Fruit fly (Drosophila melanogaster) whole organism, prepupa: ENCODE results near the gene dgt4.
A peak's percentile ranks its signal among the peaks of the same experiment; 100 is the strongest.

Source experiments
- Blimp-1 ChIP-seq: fragments of 200-800 bp; sonication (Bioruptor generic); optimal IDR thresholded peaks from 3 replicates; lab custom pipeline; 2017; ENCODE audit warnings: missing biosample characterization, missing genetic modification characterization, mild to moderate bottlenecking, moderate library complexity, missing genetic modification reagents
- CG10631 ChIP-seq: fragments of 200-800 bp; sonication (Bioruptor generic); optimal IDR thresholded peaks from 2 replicates; lab custom pipeline; 2016; ENCODE audit warnings: missing biosample characterization, missing genetic modification characterization
- CG10669 ChIP-seq: fragments of 200-800 bp; sonication (Bioruptor generic); optimal IDR thresholded peaks from 3 replicates; lab custom pipeline; 2018; ENCODE audit warnings: missing biosample characterization, mild to moderate bottlenecking, missing genetic modification characterization, moderate library complexity
- CG16779 ChIP-seq: fragments of 200-800 bp; sonication (Bioruptor generic); optimal IDR thresholded peaks from 3 replicates; lab custom pipeline; 2017; ENCODE audit warnings: missing biosample characterization, mild to moderate bottlenecking, missing genetic modification characterization
- CG3032 ChIP-seq: fragments of 200-800 bp; optimal IDR thresholded peaks from 2 replicates; lab custom pipeline; 2019; ENCODE audit warnings: missing biosample characterization, mild to moderate bottlenecking, missing genetic modification characterization, moderate library complexity
- CG31627 ChIP-seq: fragments of 200-800 bp; sonication (Bioruptor generic); optimal IDR thresholded peaks from 3 replicates; lab custom pipeline; 2016; ENCODE audit warnings: missing biosample characterization, missing genetic modification characterization
- CG32006 ChIP-seq: fragments of 200-800 bp; sonication (Bioruptor generic); optimal IDR thresholded peaks from 3 replicates; lab custom pipeline; 2017; ENCODE audit warnings: missing biosample characterization, mild to moderate bottlenecking, missing genetic modification characterization
- CG3919 ChIP-seq: fragments of 200-800 bp; sonication (Bioruptor generic); optimal IDR thresholded peaks from 3 replicates; lab custom pipeline; 2016; ENCODE audit warnings: missing biosample characterization, missing genetic modification characterization
- CG4318 ChIP-seq: fragments of 200-800 bp; sonication (Bioruptor generic); optimal IDR thresholded peaks from 3 replicates; lab custom pipeline; 2017; ENCODE audit warnings: missing biosample characterization, mild to moderate bottlenecking, missing genetic modification characterization
- CG6163 ChIP-seq: fragments of 200-800 bp; sonication (Bioruptor generic); IDR thresholded peaks from 3 replicates; pipeline ENCODE4 v1.3.6; 2022; ENCODE audit warnings: missing biosample characterization, missing genetic modification characterization
- CG6276 ChIP-seq: fragments of 200-800 bp; sonication (Bioruptor generic); optimal IDR thresholded peaks from 2 replicates; lab custom pipeline; 2017; ENCODE audit warnings: missing biosample characterization, mild to moderate bottlenecking, missing genetic modification characterization
- CG6792 ChIP-seq: fragments of 200-800 bp; sonication (Bioruptor generic); optimal IDR thresholded peaks from 3 replicates; lab custom pipeline; 2016; ENCODE audit warnings: missing biosample characterization, missing genetic modification characterization
- CG6808 ChIP-seq: fragments of 200-800 bp; sonication (Bioruptor generic); optimal IDR thresholded peaks from 3 replicates; lab custom pipeline; 2017; ENCODE audit warnings: missing biosample characterization, missing genetic modification characterization, mild to moderate bottlenecking, moderate library complexity, missing genetic modification reagents
- CG6854 ChIP-seq: fragments of 200-800 bp; sonication (Bioruptor generic); optimal IDR thresholded peaks from 2 replicates; lab custom pipeline; 2017; ENCODE audit warnings: missing biosample characterization, mild to moderate bottlenecking, missing genetic modification characterization
- CG7368 ChIP-seq: fragments of 200-800 bp; sonication (Bioruptor generic); optimal IDR thresholded peaks from 3 replicates; lab custom pipeline; 2016; ENCODE audit warnings: missing biosample characterization, missing genetic modification characterization
- CG8119 ChIP-seq: fragments of 200-800 bp; sonication (Bioruptor generic); IDR thresholded peaks from 3 replicates; pipeline ENCODE4 v1.3.6; 2022; ENCODE audit warnings: missing biosample characterization, missing genetic modification characterization
- CG8319 ChIP-seq: fragments of 200-800 bp; sonication (Bioruptor generic); optimal IDR thresholded peaks from 3 replicates; lab custom pipeline; 2016; ENCODE audit warnings: missing biosample characterization, missing genetic modification characterization
- CG8632 ChIP-seq: fragments of 200-800 bp; sonication (Bioruptor generic); optimal IDR thresholded peaks from 3 replicates; lab custom pipeline; 2016; ENCODE audit warnings: missing biosample characterization, missing genetic modification characterization
- CG9139 ChIP-seq: fragments of 200-800 bp; sonication (Bioruptor generic); optimal IDR thresholded peaks from 3 replicates; lab custom pipeline; 2017; ENCODE audit warnings: missing biosample characterization, mild to moderate bottlenecking, missing genetic modification characterization
- Eip75B ChIP-seq: fragments of 200-800 bp; sonication (Bioruptor generic); optimal IDR thresholded peaks from 3 replicates; lab custom pipeline; 2016; ENCODE audit warnings: missing biosample characterization, missing genetic modification characterization
- Eip78C ChIP-seq: fragments of 200-800 bp; sonication (Bioruptor generic); peaks from one replicate; lab custom pipeline; 2016; ENCODE audit warnings: missing biosample characterization, missing genetic modification characterization
- Ets21C ChIP-seq: fragments of 200-800 bp; sonication (Bioruptor generic); optimal IDR thresholded peaks from 3 replicates; lab custom pipeline; 2016; ENCODE audit warnings: missing biosample characterization, missing genetic modification characterization
- Ets96B ChIP-seq: fragments of 200-800 bp; optimal IDR thresholded peaks from 2 replicates; lab custom pipeline; 2019; ENCODE audit warnings: missing biosample characterization, mild to moderate bottlenecking, missing genetic modification characterization, moderate library complexity
- Hr38 ChIP-seq: sonication (Bioruptor generic); optimal IDR thresholded peaks from 2 replicates; lab custom pipeline; 2016; ENCODE audit warnings: missing biosample characterization, missing genetic modification characterization
- Hr39 ChIP-seq: fragments of 200-800 bp; sonication (Bioruptor generic); optimal IDR thresholded peaks from 2 replicates; lab custom pipeline; 2016; ENCODE audit warnings: missing biosample characterization, missing genetic modification characterization
- Hr4 ChIP-seq: fragments of 200-800 bp; sonication (Bioruptor generic); optimal IDR thresholded peaks from 3 replicates; lab custom pipeline; 2016; ENCODE audit warnings: missing biosample characterization, missing genetic modification characterization
- Lpt ChIP-seq: fragments of 200-800 bp; sonication (Bioruptor generic); optimal IDR thresholded peaks from 3 replicates; lab custom pipeline; 2016; ENCODE audit warnings: missing biosample characterization, missing genetic modification characterization
- OdsH ChIP-seq: fragments of 200-800 bp; sonication (Bioruptor generic); optimal IDR thresholded peaks from 3 replicates; lab custom pipeline; 2016; ENCODE audit warnings: missing biosample characterization, missing genetic modification characterization
- Sox102F ChIP-seq: fragments of 200-800 bp; sonication (Bioruptor generic); optimal IDR thresholded peaks from 2 replicates; lab custom pipeline; 2016; ENCODE audit warnings: missing biosample characterization, mild to moderate bottlenecking, missing genetic modification characterization
- Sox14 ChIP-seq: fragments of 200-800 bp; sonication (Bioruptor generic); optimal IDR thresholded peaks from 3 replicates; lab custom pipeline; 2016; ENCODE audit warnings: missing biosample characterization, missing genetic modification characterization
- Sox15 ChIP-seq: fragments of 200-800 bp; sonication (Bioruptor generic); optimal IDR thresholded peaks from 3 replicates; lab custom pipeline; 2016; ENCODE audit warnings: missing biosample characterization, missing genetic modification characterization
- achi ChIP-seq: fragments of 200-800 bp; sonication (Bioruptor generic); optimal IDR thresholded peaks from 3 replicates; lab custom pipeline; 2016; ENCODE audit warnings: missing biosample characterization, missing genetic modification characterization
- acj6 ChIP-seq: fragments of 200-800 bp; sonication (Bioruptor generic); optimal IDR thresholded peaks from 3 replicates; lab custom pipeline; 2016; ENCODE audit warnings: missing biosample characterization, missing genetic modification characterization
- cyc ChIP-seq: fragments of 200-800 bp; sonication (Bioruptor generic); optimal IDR thresholded peaks from 3 replicates; lab custom pipeline; 2016; ENCODE audit warnings: missing biosample characterization, missing genetic modification characterization
- dac ChIP-seq: fragments of 200-800 bp; sonication (Bioruptor generic); optimal IDR thresholded peaks from 2 replicates; lab custom pipeline; 2017; ENCODE audit warnings: missing biosample characterization, mild to moderate bottlenecking, missing genetic modification characterization
- esn ChIP-seq: fragments of 200-800 bp; sonication (Bioruptor generic); optimal IDR thresholded peaks from 2 replicates; lab custom pipeline; 2016; ENCODE audit warnings: missing biosample characterization, mild to moderate bottlenecking, missing genetic modification characterization, moderate library complexity
- fd59A ChIP-seq: fragments of 200-800 bp; sonication (Bioruptor generic); optimal IDR thresholded peaks from 2 replicates; lab custom pipeline; 2017; ENCODE audit warnings: missing biosample characterization, mild to moderate bottlenecking, missing genetic modification characterization, missing genetic modification reagents
- fd85E ChIP-seq: fragments of 200-800 bp; sonication (Bioruptor generic); optimal IDR thresholded peaks from 3 replicates; lab custom pipeline; 2016; ENCODE audit warnings: missing biosample characterization, missing genetic modification characterization
- net ChIP-seq: fragments of 200-800 bp; sonication (Bioruptor generic); optimal IDR thresholded peaks from 3 replicates; lab custom pipeline; 2016; ENCODE audit warnings: missing biosample characterization, missing genetic modification characterization
- pdm3 ChIP-seq: fragments of 200-800 bp; sonication (Bioruptor generic); optimal IDR thresholded peaks from 3 replicates; lab custom pipeline; 2016; ENCODE audit warnings: missing biosample characterization, missing genetic modification characterization
- salr ChIP-seq, 2 experiments: fragments of 200-800 bp; sonication (Bioruptor generic); optimal IDR thresholded peaks; 3 replicates each; lab custom pipeline; 2016 to 2018; ENCODE audit warnings: missing biosample characterization in 2 of 2, missing genetic modification characterization in 2 of 2, mild to moderate bottlenecking in 1 of 2
- spab ChIP-seq: fragments of 200-800 bp; sonication (Bioruptor generic); optimal IDR thresholded peaks from 2 replicates; lab custom pipeline; 2017; ENCODE audit warnings: missing biosample characterization, mild to moderate bottlenecking, missing genetic modification characterization, missing genetic modification reagents
- ss ChIP-seq, 2 experiments: fragments of 200-800 bp; sonication (Bioruptor generic); optimal IDR thresholded peaks; 2 replicates in 1 of 2; 3 replicates in 1 of 2; lab custom pipeline; 2017 to 2018; ENCODE audit warnings: mild to moderate bottlenecking in 2 of 2, missing biosample characterization in 2 of 2, missing genetic modification characterization in 2 of 2, moderate library complexity in 1 of 2
- topi ChIP-seq: fragments of 200-800 bp; sonication (Bioruptor generic); optimal IDR thresholded peaks from 3 replicates; lab custom pipeline; 2016; ENCODE audit warnings: missing biosample characterization, missing genetic modification characterization

dgt4 gene

DNA sequence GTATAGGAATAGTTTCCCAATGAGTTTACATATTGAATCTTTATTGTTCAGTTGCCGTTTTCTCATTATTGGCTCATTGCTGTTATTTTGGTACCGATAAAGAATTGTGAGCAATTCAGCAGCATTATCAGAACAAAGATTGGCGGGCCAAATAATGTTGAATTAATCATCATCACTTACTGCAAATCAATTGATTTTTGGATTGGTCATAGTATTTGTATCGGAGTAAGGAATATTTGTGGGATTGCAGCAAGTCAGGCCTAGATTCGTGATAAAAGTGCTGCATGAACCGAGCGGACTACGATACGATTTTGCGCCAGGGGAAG lies 5.4 kb upstream of the dgt4 start:
- TF ChIP-seq fd85E (GFP tag; lab: Kevin White, UChicago): no peak
- TF ChIP-seq CG6808 (GFP tag; lab: Kevin White, UChicago): peak; percentile 58
- TF ChIP-seq CG8319 (GFP tag; lab: Kevin White, UChicago): no peak
- TF ChIP-seq dac (GFP tag; lab: Kevin White, UChicago): peak; percentile 13
- peak; percentile 48 for TF ChIP-seq CG6276 (GFP tag; lab: Kevin White, UChicago)
- no peak for TF ChIP-seq Lpt (GFP tag; lab: Kevin White, UChicago)
- TF ChIP-seq Eip78C (GFP tag; lab: Kevin White, UChicago): peak; percentile 87
- no peak for TF ChIP-seq Blimp-1 (GFP tag; lab: Kevin White, UChicago)
- TF ChIP-seq fd59A: peak; percentile 33
- TF ChIP-seq CG10631 (GFP tag; lab: Kevin White, UChicago): peak; percentile 41
- peak; percentile 35 for TF ChIP-seq net (GFP tag; lab: Kevin White, UChicago)
- no peak for TF ChIP-seq esn
- peak; percentile 59 for TF ChIP-seq CG3032
- peak; percentile 43 for TF ChIP-seq CG4318 (GFP tag; lab: Kevin White, UChicago)
- TF ChIP-seq cyc (GFP tag; lab: Kevin White, UChicago): peak; percentile 25
- TF ChIP-seq Hr4 (GFP tag; lab: Kevin White, UChicago): peak; percentile 55
- TF ChIP-seq ss (GFP tag; optimal IDR thresholded peaks at IDR 0.05; lab: Kevin White, UChicago): peak; percentile 39 to 77
- TF ChIP-seq CG3919: peak; percentile 3
- TF ChIP-seq Ets96B (tag; lab: Kevin White, UChicago): peak; percentile 40
- no peak for TF ChIP-seq Ets21C (GFP tag; lab: Kevin White, UChicago)
- TF ChIP-seq topi: peak; percentile 19
- TF ChIP-seq acj6 (GFP tag; lab: Kevin White, UChicago): peak; percentile 22
- no peak for TF ChIP-seq CG31627
- TF ChIP-seq spab (GFP tag; lab: Kevin White, UChicago): peak; percentile 9
- TF ChIP-seq CG10669 (GFP tag; lab: Kevin White, UChicago): peak; percentile 53
- no peak for TF ChIP-seq CG16779 (tag; lab: Kevin White, UChicago)
- TF ChIP-seq Hr38 (GFP tag; lab: Kevin White, UChicago): no peak
- TF ChIP-seq CG6854: no peak
- TF ChIP-seq CG6163: no peak
- peak; percentile 51 for TF ChIP-seq pdm3 (GFP tag; lab: Kevin White, UChicago)
- TF ChIP-seq Sox102F: no peak
- TF ChIP-seq CG9139 (GFP tag; lab: Kevin White, UChicago): no peak
- TF ChIP-seq Hr39: no peak
- peak; percentile 14 for TF ChIP-seq achi (GFP tag; lab: Kevin White, UChicago)
- peak; percentile 27 for TF ChIP-seq CG8632
- TF ChIP-seq CG7368 (GFP tag; lab: Kevin White, UChicago): peak; percentile 26
- peak; percentile 14 for TF ChIP-seq Eip75B (GFP tag; lab: Kevin White, UChicago)
- TF ChIP-seq CG8119 (GFP tag; lab: Robert Waterston, UW): peak; percentile 34; the same call in 1 of the 3 replicates
- peak; percentile 82 for TF ChIP-seq CG32006 (GFP tag; lab: Kevin White, UChicago)
- TF ChIP-seq OdsH (GFP tag; lab: Kevin White, UChicago): peak; percentile 40
- TF ChIP-seq Sox14: no peak
- no peak for TF ChIP-seq Sox15 (GFP tag; lab: Kevin White, UChicago)
- peak in 1 of 2 experiments; percentile 32 for TF ChIP-seq salr (GFP tag; optimal IDR thresholded peaks at IDR 0.05; lab: Kevin White, UChicago)
- TF ChIP-seq CG6792 (GFP tag; lab: Kevin White, UChicago): peak; percentile 6
